Worm (Caenorhabditis elegans): ENCODE measurements around the gene clec-234.

clec-234 gene

ce11 chrV:16446191-16446590 is 12.8 kb upstream of the clec-234 start:
- TF ChIP-seq mbf-1 (tag; optimal IDR thresholded peaks at IDR 0.05) (no peak), egl-27 (tag; optimal IDR thresholded peaks at IDR 0.05) (no peak), mab-5 (tag; optimal IDR thresholded peaks at IDR 0.05) (no peak), ztf-11 (tag; optimal IDR thresholded peaks at IDR 0.05) (no peak), nhr-11 (tag; optimal IDR thresholded peaks at IDR 0.05) (no peak), dmd-4 (tag; optimal IDR thresholded peaks at IDR 0.05) (no peak), ztf-4 (tag; optimal IDR thresholded peaks at IDR 0.05) (no peak), ceh-16 (tag; optimal IDR thresholded peaks at IDR 0.05) (no peak), snpc-4 (tag; optimal IDR thresholded peaks at IDR 0.05) (no peak), ZK546.5 (tag; optimal IDR thresholded peaks at IDR 0.05) (no peak), gmeb-1 (tag; optimal IDR thresholded peaks at IDR 0.05) (no peak), nhr-10 (tag; optimal IDR thresholded peaks at IDR 0.05) (no peak), nhr-12 (tag; optimal IDR thresholded peaks at IDR 0.05) (no peak), lin-11 (tag; optimal IDR thresholded peaks at IDR 0.05) (no peak), nhr-6 (tag; optimal IDR thresholded peaks at IDR 0.05) (no peak), sem-4 (tag; optimal IDR thresholded peaks at IDR 0.05) (no peak)

ce11 chrV:16445676-16446075 is 12.3 kb upstream of the clec-234 start, which contains the start of gene T08G3.6:
TSS of gene T08G3.6 (plus strand) at chrV:16445976.
- no peak for TF ChIP-seq nhr-12 (tag; optimal IDR thresholded peaks at IDR 0.05)
- no peak for TF ChIP-seq egl-27 (tag; optimal IDR thresholded peaks at IDR 0.05)
- TF ChIP-seq nhr-11 (tag; optimal IDR thresholded peaks at IDR 0.05) = no peak
- no peak for TF ChIP-seq unc-39 (tag; optimal IDR thresholded peaks at IDR 0.05)
- no peak for TF ChIP-seq ztf-1 (GFP tag; conservative IDR thresholded peaks at IDR 0.05)
- no peak for TF ChIP-seq nhr-129 (tag; optimal IDR thresholded peaks at IDR 0.05)
- no peak for TF ChIP-seq ZK546.5 (tag; optimal IDR thresholded peaks at IDR 0.05)
- TF ChIP-seq sma-3 (GFP tag; optimal IDR thresholded peaks at IDR 0.05) = no peak
- TF ChIP-seq mab-5 (tag; optimal IDR thresholded peaks at IDR 0.05) = no peak
- TF ChIP-seq crh-2 (tag; optimal IDR thresholded peaks at IDR 0.05) = no peak
- TF ChIP-seq ceh-82 (tag; optimal IDR thresholded peaks at IDR 0.05) = no peak
- no peak for TF ChIP-seq fos-1 (tag; optimal IDR thresholded peaks at IDR 0.05)
- no peak for TF ChIP-seq unc-55 (GFP tag; optimal IDR thresholded peaks at IDR 0.05)
- TF ChIP-seq nhr-6 (tag; optimal IDR thresholded peaks at IDR 0.05) = no peak
- no peak for TF ChIP-seq F13H6.1 (tag; optimal IDR thresholded peaks at IDR 0.05)

ce11 chrV:16443626-16444025 is 10.3 kb upstream of the clec-234 start, which contains the start of gene srh-141:
TSS of gene srh-141 (plus strand) at chrV:16443926.
- TF ChIP-seq nhr-237 (tag; optimal IDR thresholded peaks at IDR 0.05) (no peak), snpc-4 (tag; optimal IDR thresholded peaks at IDR 0.05) (no peak), ztf-1 (GFP tag; conservative IDR thresholded peaks at IDR 0.05) (no peak)

- TF ChIP-seq mbf-1 (tag; optimal IDR thresholded peaks at IDR 0.05) = no peak
Measured at ce11 chrV:16437546-16437945, 4.2 kb upstream of the clec-234 start, which contains the start of gene F26D2.15. TSS of gene F26D2.15 (plus strand) at chrV:16437846.

ce11 chrV:16435510-16435909 is 2.1 kb upstream of the clec-234 start, which contains the start of the genes F26D2.13 and F26D2.14:
TSS of gene F26D2.13 (minus strand) at chrV:16435610.
TSS of gene F26D2.14 (plus strand) at chrV:16435855.
- TF ChIP-seq R02D3.7 (tag; optimal IDR thresholded peaks at IDR 0.05) (no peak), nhr-77 (tag; optimal IDR thresholded peaks at IDR 0.05) (no peak), nhr-12 (tag; optimal IDR thresholded peaks at IDR 0.05) (no peak), nhr-25 (tag; optimal IDR thresholded peaks at IDR 0.05) (no peak), ztf-4 (tag; optimal IDR thresholded peaks at IDR 0.05) (no peak), dmd-4 (tag; optimal IDR thresholded peaks at IDR 0.05) (no peak), elt-3 (tag; optimal IDR thresholded peaks at IDR 0.05) (no peak), lin-11 (tag; optimal IDR thresholded peaks at IDR 0.05) (no peak), nhr-10 (tag; optimal IDR thresholded peaks at IDR 0.05) (no peak)

ce11 chrV:16429940-16430339 is 3.4 kb downstream of the clec-234 start, which contains the start of gene str-73:
TSS of gene str-73 (plus strand) at chrV:16430240.
- TF ChIP-seq nhr-77 (tag; optimal IDR thresholded peaks at IDR 0.05) = no peak

- no peak for TF ChIP-seq peb-1 (tag; optimal IDR thresholded peaks at IDR 0.05)
- TF ChIP-seq ZK546.5 (tag; optimal IDR thresholded peaks at IDR 0.05) = no peak
- TF ChIP-seq zag-1 (tag; optimal IDR thresholded peaks at IDR 0.05) = no peak
- TF ChIP-seq aly-2 (tag; optimal IDR thresholded peaks at IDR 0.05) = no peak
- no peak for TF ChIP-seq skn-1 (tag; optimal IDR thresholded peaks at IDR 0.05)
- no peak for TF ChIP-seq lsy-2 (tag; optimal IDR thresholded peaks at IDR 0.05)
- no peak for TF ChIP-seq ama-1 (optimal IDR thresholded peaks at IDR 0.05)
- TF ChIP-seq nhr-12 (tag; optimal IDR thresholded peaks at IDR 0.05) = no peak
- TF ChIP-seq nhr-10 (tag; optimal IDR thresholded peaks at IDR 0.05) = no peak
- TF ChIP-seq lin-39 (tag; optimal IDR thresholded peaks at IDR 0.05) = no peak
Measured at ce11 chrV:16429503-16429902, 3.9 kb downstream of the clec-234 start, which contains the start of gene F26D2.10. TSS of gene F26D2.10 (minus strand) at chrV:16429603.
